Worm (Caenorhabditis elegans): Measurements from ENCODE around the gene ruvb-1.

DNA sequence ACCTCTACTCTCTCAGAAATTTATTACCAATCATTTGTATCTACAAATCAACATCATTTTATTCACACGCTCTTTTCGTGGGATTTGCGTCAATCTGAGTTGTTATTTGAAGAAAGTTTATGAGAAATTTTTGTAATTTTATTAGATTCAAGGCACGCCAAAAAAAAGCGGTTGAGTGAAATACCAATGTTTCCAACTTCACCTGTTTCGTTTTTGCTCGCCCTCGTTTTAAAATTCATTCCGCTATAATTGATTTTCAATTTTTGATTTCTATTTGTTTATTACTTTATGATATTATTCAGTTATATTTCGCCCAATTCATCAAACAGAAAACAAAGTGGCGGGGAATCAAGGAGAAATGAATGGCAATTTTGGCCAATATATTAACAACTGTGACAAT lies 20.2 kb upstream of the ruvb-1 start, which contains the start of gene K08H10.10:
- TF ChIP-seq lin-13 (GFP tag; optimal IDR thresholded peaks at IDR 0.05) (no peak), unc-62 (GFP tag; optimal IDR thresholded peaks at IDR 0.05 in 1 of 2) (no peak), unc-62 (tag; optimal IDR thresholded peaks at IDR 0.05) (no peak)

All from whole organism, L4 larva.